Worm (Caenorhabditis elegans) whole organism, young adult: Measurements from ENCODE around the gene nlp-27.

Experiments used
- B0336.3 ChIP-seq: fragments of 200-800 bp; sonication (Bioruptor generic); IDR thresholded peaks from 2 replicates; pipeline ENCODE4 v1.3.6; 2022; ENCODE audit warnings: missing genetic modification characterization, missing compliant biosample characterization
- F22D6.2 ChIP-seq: sonication (generic microtip); optimal IDR thresholded peaks from 2 replicates; lab custom pipeline; 2016; ENCODE audit warnings: mild to moderate bottlenecking, missing genetic modification characterization, missing compliant biosample characterization
- ama-1 ChIP-seq, 3 experiments: fragments of 150-350 bp in 1 of 3; sonication (generic microtip) in 2 of 3; optimal IDR thresholded peaks; 2 replicates each; lab custom pipeline; 2014 to 2018; ENCODE audit warnings: missing biosample characterization in 2 of 3, missing genetic modification characterization in 2 of 3, missing genetic modification reagents in 2 of 3
- aptf-2 ChIP-seq: fragments of 200-800 bp; sonication (Bioruptor generic); conservative IDR thresholded peaks from 2 replicates; pipeline ENCODE4 v1.3.6; 2022; ENCODE audit warnings: missing genetic modification reagents, missing genetic modification characterization, missing compliant biosample characterization
- ceh-100 ChIP-seq: fragments of 200-800 bp; sonication (Bioruptor generic); IDR thresholded peaks from 2 replicates; pipeline ENCODE4 v1.3.6; 2022; ENCODE audit warnings: missing genetic modification reagents, missing genetic modification characterization, missing compliant biosample characterization
- dpl-1 ChIP-seq: fragments of 150-350 bp; optimal IDR thresholded peaks from 2 replicates; lab custom pipeline; 2014; ENCODE audit warnings: missing biosample characterization, missing genetic modification reagents, missing genetic modification characterization
- ets-4 ChIP-seq: fragments of 200-800 bp; sonication (Bioruptor generic); optimal IDR thresholded peaks from 2 replicates; lab custom pipeline; 2018; ENCODE audit warnings: mild to moderate bottlenecking, missing genetic modification characterization, missing compliant biosample characterization
- lsy-27 ChIP-seq: sonication (generic microtip); optimal IDR thresholded peaks from 2 replicates; lab custom pipeline; 2017; ENCODE audit warnings: missing genetic modification characterization, mild to moderate bottlenecking, missing compliant biosample characterization, antibody characterized with exemption, missing genotype, borderline replicate concordance; ENCODE audit not compliant: insufficient read depth
- madf-10 ChIP-seq: sonication (generic microtip); optimal IDR thresholded peaks from 2 replicates; lab custom pipeline; 2016; ENCODE audit warnings: mild to moderate bottlenecking, missing genetic modification characterization, missing compliant biosample characterization
- nfya-1 ChIP-seq: sonication (generic microtip); optimal IDR thresholded peaks from 2 replicates; lab custom pipeline; 2017; ENCODE audit warnings: antibody characterized with exemption, missing compliant biosample characterization, missing genetic modification characterization, borderline replicate concordance; ENCODE audit not compliant: insufficient read depth
- unc-62 ChIP-seq: fragments of 150-350 bp; optimal IDR thresholded peaks from 2 replicates; lab custom pipeline; 2014; ENCODE audit warnings: missing biosample characterization, missing genetic modification reagents, missing genetic modification characterization

ce11 chrV:4018591-4018990 lies 29.4 kb downstream of the nlp-27 start:
- TF ChIP-seq unc-62 (GFP tag; lab: Kevin White, UChicago) (no peak), B0336.3 (GFP tag; lab: Robert Waterston, UW) (no peak), dpl-1 (GFP tag; lab: Kevin White, UChicago) (no peak), ceh-100 (no peak), ama-1 (optimal IDR thresholded peaks at IDR 0.05; lab: Kevin White, UChicago) (no peak), ama-1 (GFP tag; optimal IDR thresholded peaks at IDR 0.05; lab: Kevin White, UChicago) (no peak), lsy-27 (tag; lab: Kevin White, UChicago) (no peak), F22D6.2 (tag; lab: Kevin White, UChicago) (no peak), aptf-2 (no peak), nfya-1 (tag; lab: Kevin White, UChicago) (no peak), ets-4 (GFP tag; lab: Kevin White, UChicago) (no peak), madf-10 (no peak)
